Fruit fly (Drosophila melanogaster) whole organism, embryonic: ENCODE data around the gene CG44836.

Experiments
- Atf-2 ChIP-seq: fragments of 200-800 bp; sonication (Bioruptor generic); optimal IDR thresholded peaks from 2 replicates; lab custom pipeline; 2016; ENCODE audit warnings: missing biosample characterization, missing genetic modification characterization
- Atf6 ChIP-seq: fragments of 200-800 bp; sonication (Bioruptor generic); IDR thresholded peaks from 2 replicates; pipeline ENCODE4 v1.3.6; 2022; ENCODE audit warnings: missing biosample characterization, missing genetic modification characterization
- Awh ChIP-seq: fragments of 200-800 bp; sonication (Bioruptor generic); IDR thresholded peaks from 2 replicates; pipeline ENCODE4, ENCODE4 v1.3.6; 2022; ENCODE audit warnings: missing biosample characterization, missing genetic modification characterization
- BtbVII ChIP-seq: fragments of 200-800 bp; sonication (Bioruptor generic); optimal IDR thresholded peaks from 3 replicates; lab custom pipeline; 2017; ENCODE audit warnings: missing biosample characterization, mild to moderate bottlenecking, missing genetic modification characterization
- CG10431 ChIP-seq: fragments of 200-800 bp; sonication (Bioruptor generic); optimal IDR thresholded peaks from 3 replicates; lab custom pipeline; 2018; ENCODE audit warnings: missing biosample characterization, mild to moderate bottlenecking, missing genetic modification characterization
- CG10543 ChIP-seq: fragments of 200-800 bp; sonication (Bioruptor generic); optimal IDR thresholded peaks from 3 replicates; lab custom pipeline; 2017; ENCODE audit warnings: missing biosample characterization, mild to moderate bottlenecking, missing genetic modification characterization, moderate library complexity
- CG11695 ChIP-seq: fragments of 200-800 bp; sonication (Bioruptor generic); IDR thresholded peaks from 3 replicates; pipeline ENCODE4 v1.3.6; 2022; ENCODE audit warnings: missing biosample characterization, missing genetic modification characterization
- CG11723 ChIP-seq: fragments of 200-800 bp; sonication (Bioruptor generic); optimal IDR thresholded peaks from 2 replicates; lab custom pipeline; 2017; ENCODE audit warnings: missing biosample characterization, mild to moderate bottlenecking, missing genetic modification characterization
- CG12942 ChIP-seq: fragments of 200-800 bp; sonication (Bioruptor generic); optimal IDR thresholded peaks from 3 replicates; lab custom pipeline; 2016; ENCODE audit warnings: missing biosample characterization, missing genetic modification characterization
- CG17328 ChIP-seq: fragments of 200-800 bp; sonication (Bioruptor generic); IDR thresholded peaks from 2 replicates; pipeline ENCODE4 v1.3.6; 2022; ENCODE audit warnings: missing biosample characterization, missing genetic modification characterization
- CG17359 ChIP-seq: fragments of 200-800 bp; sonication (Bioruptor generic); optimal IDR thresholded peaks from 3 replicates; lab custom pipeline; 2018; ENCODE audit warnings: missing biosample characterization, mild to moderate bottlenecking, missing genetic modification characterization, moderate library complexity
- CG18619 ChIP-seq: fragments of 200-800 bp; sonication (Bioruptor generic); optimal IDR thresholded peaks from 3 replicates; lab custom pipeline; 2017; ENCODE audit warnings: missing biosample characterization, mild to moderate bottlenecking, missing genetic modification characterization
- CG2889 ChIP-seq: fragments of 200-800 bp; sonication (Bioruptor generic); IDR thresholded peaks from 3 replicates; pipeline ENCODE4 v1.3.6; 2022; ENCODE audit warnings: missing biosample characterization, missing genetic modification characterization
- CG31224 ChIP-seq: fragments of 200-800 bp; sonication (Bioruptor generic); IDR thresholded peaks from 2 replicates; pipeline ENCODE4 v1.3.6; 2022; ENCODE audit warnings: missing biosample characterization, missing genetic modification characterization
- CG31365 ChIP-seq: fragments of 200-800 bp; sonication (Bioruptor generic); optimal IDR thresholded peaks from 2 replicates; lab custom pipeline; 2018; ENCODE audit warnings: missing biosample characterization, mild to moderate bottlenecking, missing genetic modification characterization
- CG34224 ChIP-seq: fragments of 200-800 bp; sonication (Bioruptor generic); IDR thresholded peaks from 3 replicates; pipeline ENCODE4 v1.3.6; 2022; ENCODE audit warnings: missing biosample characterization, missing genetic modification characterization; ENCODE audit not compliant: partially characterized antibody
- CG3838 ChIP-seq: fragments of 200-800 bp; sonication (Bioruptor generic); optimal IDR thresholded peaks from 3 replicates; lab custom pipeline; 2016; ENCODE audit warnings: missing biosample characterization, missing genetic modification characterization
- CG4282 ChIP-seq: fragments of 200-800 bp; sonication (Bioruptor generic); optimal IDR thresholded peaks from 2 replicates; lab custom pipeline; 2016; ENCODE audit warnings: missing biosample characterization, missing genetic modification characterization
- CG4707 ChIP-seq: fragments of 200-800 bp; sonication (Bioruptor generic); optimal IDR thresholded peaks from 2 replicates; lab custom pipeline; 2018; ENCODE audit warnings: missing biosample characterization, mild to moderate bottlenecking, missing genetic modification characterization, moderate library complexity
- CG4730 ChIP-seq: fragments of 200-800 bp; sonication (Bioruptor generic); IDR thresholded peaks from 2 replicates; pipeline ENCODE4 v1.3.6; 2022; ENCODE audit warnings: missing biosample characterization, missing genetic modification characterization
- CG5245 ChIP-seq: fragments of 200-800 bp; sonication (Bioruptor generic); optimal IDR thresholded peaks from 3 replicates; lab custom pipeline; 2016; ENCODE audit warnings: missing biosample characterization, missing genetic modification characterization
- CG6689 ChIP-seq: fragments of 200-800 bp; sonication (Bioruptor generic); IDR thresholded peaks from 2 replicates; pipeline ENCODE4 v1.3.6; 2022; ENCODE audit warnings: missing biosample characterization, missing genetic modification characterization
- CG8765 ChIP-seq: fragments of 200-800 bp; sonication (Bioruptor generic); IDR thresholded peaks from 2 replicates; pipeline ENCODE4 v1.3.6; 2022; ENCODE audit warnings: missing biosample characterization, missing genetic modification characterization
- CG9727 ChIP-seq: fragments of 200-800 bp; sonication (Bioruptor generic); optimal IDR thresholded peaks from 3 replicates; lab custom pipeline; 2017; ENCODE audit warnings: missing biosample characterization, mild to moderate bottlenecking, missing genetic modification characterization
- CG9797 ChIP-seq: fragments of 200-800 bp; sonication (Bioruptor generic); optimal IDR thresholded peaks from 3 replicates; lab custom pipeline; 2018; ENCODE audit warnings: missing biosample characterization, mild to moderate bottlenecking, missing genetic modification characterization
- Fer2 ChIP-seq: fragments of 200-800 bp; sonication (Bioruptor generic); optimal IDR thresholded peaks from 2 replicates; lab custom pipeline; 2018; ENCODE audit warnings: missing biosample characterization, mild to moderate bottlenecking, missing genetic modification characterization, moderate library complexity
- H15 ChIP-seq: fragments of 200-800 bp; sonication (Bioruptor generic); IDR thresholded peaks from 3 replicates; pipeline ENCODE4 v1.3.6; 2022; ENCODE audit warnings: missing biosample characterization, missing genetic modification characterization
- Hr78 ChIP-seq, 2 experiments: fragments of 200-800 bp in 1 of 2; fragments of >200 bp in 1 of 2; sonication (Bioruptor generic) in 1 of 2; optimal IDR thresholded peaks; 2 replicates each; lab custom pipeline; 2017 to 2019; ENCODE audit warnings: missing biosample characterization in 2 of 2, missing genetic modification characterization in 2 of 2, mild to moderate bottlenecking in 1 of 2, moderate library complexity in 1 of 2
- Kr ChIP-seq: fragments of 200-800 bp; sonication (Bioruptor generic); optimal IDR thresholded peaks from 2 replicates; lab custom pipeline; 2017; ENCODE audit warnings: missing biosample characterization, mild to moderate bottlenecking, missing genetic modification characterization
- Meics ChIP-seq: fragments of 200-800 bp; sonication (Bioruptor generic); optimal IDR thresholded peaks from 2 replicates; lab custom pipeline; 2017; ENCODE audit warnings: missing biosample characterization, mild to moderate bottlenecking, missing genetic modification characterization
- Sin3A ChIP-seq: fragments of >200 bp; optimal IDR thresholded peaks from 2 replicates; lab custom pipeline; 2018
- Sox100B ChIP-seq: fragments of 200-800 bp; sonication (Bioruptor generic); optimal IDR thresholded peaks from 3 replicates; lab custom pipeline; 2018; ENCODE audit warnings: missing biosample characterization, mild to moderate bottlenecking, missing genetic modification characterization
- abd-A ChIP-seq: fragments of 200-800 bp; sonication (Bioruptor generic); optimal IDR thresholded peaks from 3 replicates; lab custom pipeline; 2019; ENCODE audit warnings: missing biosample characterization, mild to moderate bottlenecking, missing genetic modification characterization, moderate library complexity
- ase ChIP-seq: fragments of 200-800 bp; sonication (Bioruptor generic); IDR thresholded peaks from 3 replicates; pipeline ENCODE4 v1.3.6; 2022; ENCODE audit warnings: missing biosample characterization, missing genetic modification characterization
- cwo ChIP-seq: fragments of 200-800 bp; sonication (Bioruptor generic); optimal IDR thresholded peaks from 3 replicates; lab custom pipeline; 2017; ENCODE audit warnings: missing biosample characterization, missing genetic modification characterization, mild to moderate bottlenecking, moderate library complexity, missing genetic modification reagents
- dati ChIP-seq: fragments of 200-800 bp; sonication (Bioruptor generic); IDR thresholded peaks from 2 replicates; pipeline ENCODE4 v1.3.6; 2022; ENCODE audit warnings: missing biosample characterization, missing genetic modification characterization
- dmrt99B ChIP-seq: fragments of 200-800 bp; sonication (Bioruptor generic); optimal IDR thresholded peaks from 2 replicates; lab custom pipeline; 2018; ENCODE audit warnings: missing biosample characterization, mild to moderate bottlenecking, missing genetic modification characterization, moderate library complexity
- exex ChIP-seq: fragments of 200-800 bp; sonication (Bioruptor generic); optimal IDR thresholded peaks from 4 replicates; lab custom pipeline; 2018; ENCODE audit warnings: missing biosample characterization, mild to moderate bottlenecking, missing genetic modification characterization, moderate library complexity
- eyg ChIP-seq: fragments of 200-800 bp; sonication (Bioruptor generic); optimal IDR thresholded peaks from 3 replicates; lab custom pipeline; 2016; ENCODE audit warnings: missing biosample characterization, missing genetic modification characterization
- fd102C ChIP-seq: fragments of 200-800 bp; sonication (Bioruptor generic); optimal IDR thresholded peaks from 2 replicates; lab custom pipeline; 2018; ENCODE audit warnings: missing biosample characterization, mild to moderate bottlenecking, missing genetic modification characterization, moderate library complexity
- gcm ChIP-seq: fragments of 200-800 bp; sonication (Bioruptor generic); optimal IDR thresholded peaks from 2 replicates; lab custom pipeline; 2019; ENCODE audit warnings: missing biosample characterization, mild to moderate bottlenecking, missing genetic modification characterization, moderate library complexity
- hb ChIP-seq: fragments of 200-800 bp; sonication (Bioruptor generic); IDR thresholded peaks from 3 replicates; pipeline ENCODE4 v1.3.6; 2022; ENCODE audit warnings: missing biosample characterization, missing genetic modification characterization; ENCODE audit not compliant: partially characterized antibody
- lmd ChIP-seq: fragments of 200-800 bp; sonication (Bioruptor generic); IDR thresholded peaks from 2 replicates; pipeline ENCODE4 v1.3.6; 2022; ENCODE audit warnings: missing biosample characterization, missing genetic modification characterization
- maf-S ChIP-seq: fragments of 200-800 bp; sonication (Bioruptor generic); optimal IDR thresholded peaks from 2 replicates; lab custom pipeline; 2016; ENCODE audit warnings: missing biosample characterization, missing genetic modification characterization
- pan ChIP-seq, 4 experiments: fragments of >200 bp in 3 of 4; fragments of 200-800 bp in 1 of 4; sonication (Bioruptor generic) in 1 of 4; optimal IDR thresholded peaks in 3 of 4; IDR thresholded peaks in 1 of 4; 2 replicates each; pipeline versions ENCODE4 v1.3.6 to Lab custom; 2017 to 2022; ENCODE audit warnings: missing biosample characterization in 2 of 4, missing genetic modification characterization in 2 of 4, mixed read lengths in 1 of 4
- peb ChIP-seq: fragments of 200-800 bp; sonication (Bioruptor generic); IDR thresholded peaks from 2 replicates; pipeline ENCODE4 v1.3.6; 2022; ENCODE audit warnings: missing biosample characterization, missing genetic modification characterization
- rib ChIP-seq: fragments of 200-800 bp; sonication (Bioruptor generic); IDR thresholded peaks from 2 replicates; pipeline ENCODE4 v1.3.6; 2022; ENCODE audit warnings: missing biosample characterization, missing genetic modification characterization
- seq ChIP-seq: fragments of 200-800 bp; sonication (Bioruptor generic); IDR thresholded peaks from 2 replicates; pipeline ENCODE4 v1.3.6; 2022; ENCODE audit warnings: missing biosample characterization, missing genetic modification characterization
- wdn ChIP-seq: fragments of 200-800 bp; sonication (Bioruptor generic); IDR thresholded peaks from 2 replicates; pipeline ENCODE4 v1.3.6; 2022; ENCODE audit warnings: missing biosample characterization, missing genetic modification characterization
- zf30C ChIP-seq: fragments of 200-800 bp; sonication (Bioruptor generic); optimal IDR thresholded peaks from 3 replicates; lab custom pipeline; 2018; ENCODE audit warnings: missing biosample characterization, mild to moderate bottlenecking, missing genetic modification characterization

Gene CG44836

DNA sequence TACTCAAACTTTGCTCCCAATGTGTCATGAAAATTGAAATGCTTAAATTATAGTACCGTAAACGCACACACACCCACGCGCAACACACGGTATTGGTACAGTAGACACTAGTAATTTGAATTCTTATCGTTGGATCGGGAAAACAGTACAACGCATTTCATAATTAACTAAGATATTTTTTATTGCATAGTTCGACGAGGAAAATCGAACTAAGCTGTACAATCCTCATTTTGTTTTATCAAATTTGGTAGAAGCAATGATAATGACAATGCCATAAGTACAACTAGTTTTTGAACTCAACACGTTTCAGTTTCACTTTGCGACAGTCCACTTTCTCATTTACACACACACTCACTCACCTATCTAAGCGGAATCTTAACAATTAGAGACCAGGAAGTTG, 19.3 kb downstream of the CG44836 start (continued):
- TF ChIP-seq CG5245 (GFP tag; lab: Kevin White, UChicago) (peak; percentile 49), Sox100B (GFP tag; lab: Kevin White, UChicago) (peak; percentile 64), CG11695 (GFP tag; lab: Robert Waterston, UW) (0 out of 3 replicates have a peak, but pooled peaks have one; percentile 44), dati (GFP tag; lab: Robert Waterston, UW) (no peak), CG31365 (no peak), Meics (GFP tag; lab: Kevin White, UChicago) (peak; percentile 69), gcm (GFP tag; lab: Kevin White, UChicago) (peak; percentile 59), dmrt99B (tag; lab: Kevin White, UChicago) (peak; percentile 80), CG9727 (peak; percentile 63), CG4707 (GFP tag; lab: Kevin White, UChicago) (peak; percentile 16), CG18619 (GFP tag; lab: Kevin White, UChicago) (peak; percentile 63), CG31224 (GFP tag; lab: Robert Waterston, UW) (peak; percentile 42), CG4282 (GFP tag; lab: Kevin White, UChicago) (no peak), exex (tag; lab: Kevin White, UChicago) (no peak), eyg (peak; percentile 28), Fer2 (tag; lab: Kevin White, UChicago) (peak; percentile 64), CG17359 (tag; lab: Kevin White, UChicago) (peak; percentile 77), CG10543 (GFP tag; lab: Kevin White, UChicago) (peak; percentile 74), abd-A (no peak), ase (no peak; the same call in 2 of the 3 replicates), H15 (GFP tag; lab: Robert Waterston, UW) (no peak), Kr (GFP tag; lab: Kevin White, UChicago) (no peak), Atf-2 (GFP tag; lab: Kevin White, UChicago) (peak; percentile 25), cwo (GFP tag; lab: Kevin White, UChicago) (no peak), maf-S (GFP tag; lab: Kevin White, UChicago) (peak; percentile 46), CG4730 (GFP tag; lab: Robert Waterston, UW) (peak; percentile 34; the same call in 1 of the 2 replicates), CG10431 (GFP tag; lab: Kevin White, UChicago) (no peak), Hr78 (GFP tag; optimal IDR thresholded peaks at IDR 0.05; lab: Kevin White, UChicago) (peak in 1 of 2 experiments; percentile 41), fd102C (GFP tag; lab: Kevin White, UChicago) (no peak), CG3838 (no peak), BtbVII (peak; percentile 81), Sin3A (lab: Kevin White, UChicago) (no peak), hb (GFP tag; lab: Robert Waterston, UW) (no peak), rib (0 out of 2 replicates have a peak, but pooled peaks have one; percentile 38), CG12942 (GFP tag; lab: Kevin White, UChicago) (peak; percentile 42), CG17328 (GFP tag; lab: Robert Waterston, UW) (no peak), CG6689 (peak; percentile 53; the same call in 1 of the 2 replicates), zf30C (GFP tag; lab: Kevin White, UChicago) (no peak), CG11723 (GFP tag; lab: Kevin White, UChicago) (peak; percentile 46), Atf6 (peak; percentile 65; the same call in 1 of the 2 replicates), CG9797 (GFP tag; lab: Kevin White, UChicago) (no peak), CG8765 (no peak), peb (GFP tag; lab: Robert Waterston, UW) (0 out of 2 replicates have a peak, but pooled peaks have one; percentile 21), CG2889 (GFP tag; lab: Robert Waterston, UW) (peak; percentile 23; the same call in 1 of the 3 replicates), wdn (GFP tag; lab: Robert Waterston, UW) (0 out of 2 replicates have a peak, but pooled peaks have one; percentile 36), CG34224 (GFP tag; lab: Robert Waterston, UW) (no peak), seq (GFP tag; lab: Robert Waterston, UW) (peak; percentile 57), lmd (GFP tag; lab: Robert Waterston, UW) (no peak; the same call in 1 of the 2 replicates), pan (optimal IDR thresholded peaks at IDR 0.05; lab: Kevin White, UChicago) (no peak), pan (GFP tag; optimal IDR thresholded peaks at IDR 0.05 in 1 of 2, IDR thresholded peaks at IDR 0.05 in 1 of 2) (peak in 1 of 2 experiments; percentile 54), Awh (GFP tag; lab: Robert Waterston, UW) (no peak)
